Worm (Caenorhabditis elegans) whole organism, early embryonic: ENCODE results near the gene dct-18.

ENCODE experiments used
- B0310.2 ChIP-seq: sonication (generic microtip); optimal IDR thresholded peaks from 2 replicates; lab custom pipeline; 2016; ENCODE audit warnings: mild to moderate bottlenecking, missing genetic modification characterization, missing compliant biosample characterization
- F13C5.2 ChIP-seq: sonication (generic microtip); optimal IDR thresholded peaks from 2 replicates; lab custom pipeline; 2017; ENCODE audit warnings: mild to moderate bottlenecking, missing genetic modification characterization, inconsistent platforms, missing compliant biosample characterization
- aly-1 ChIP-seq: sonication (generic microtip); optimal IDR thresholded peaks from 2 replicates; lab custom pipeline; 2016; ENCODE audit warnings: missing genetic modification characterization, missing compliant biosample characterization
- ama-1 ChIP-seq: fragments of 150-350 bp; optimal IDR thresholded peaks from 2 replicates; lab custom pipeline; 2014
- ceh-13 ChIP-seq: fragments of 200-800 bp; sonication (Bioruptor generic); optimal IDR thresholded peaks from 2 replicates; lab custom pipeline; 2018; ENCODE audit warnings: mild to moderate bottlenecking, missing genetic modification characterization, missing compliant biosample characterization
- ceh-36 ChIP-seq: sonication (generic microtip); optimal IDR thresholded peaks from 2 replicates; lab custom pipeline; 2016; ENCODE audit warnings: missing genetic modification characterization, inconsistent platforms, missing compliant biosample characterization
- ets-7 ChIP-seq: sonication (generic microtip); optimal IDR thresholded peaks from 2 replicates; lab custom pipeline; 2016; ENCODE audit warnings: missing genotype, missing genetic modification characterization, missing compliant biosample characterization
- flt-1 ChIP-seq: fragments of 200-800 bp; sonication (Bioruptor generic); IDR thresholded peaks from 2 replicates; pipeline ENCODE4 v1.3.6; 2022; ENCODE audit warnings: missing genetic modification characterization, missing compliant biosample characterization
- hmbx-1 ChIP-seq: sonication (generic microtip); optimal IDR thresholded peaks from 2 replicates; lab custom pipeline; 2016; ENCODE audit warnings: mild to moderate bottlenecking, missing genetic modification characterization, missing compliant biosample characterization
- hmg-4 ChIP-seq: fragments of 200-800 bp; sonication (Bioruptor generic); optimal IDR thresholded peaks from 2 replicates; lab custom pipeline; 2018; ENCODE audit warnings: mild to moderate bottlenecking, missing genetic modification characterization, missing compliant biosample characterization
- hnd-1 ChIP-seq: sonication (generic microtip); optimal IDR thresholded peaks from 2 replicates; lab custom pipeline; 2016; ENCODE audit warnings: missing genetic modification characterization, missing compliant biosample characterization
- pes-1 ChIP-seq: fragments of 200-800 bp; sonication (Bioruptor generic); IDR thresholded peaks from 2 replicates; pipeline ENCODE4 v1.3.6; 2022; ENCODE audit warnings: missing genetic modification reagents, missing genetic modification characterization, missing compliant biosample characterization
- scrt-1 ChIP-seq: fragments of 200-800 bp; sonication (Bioruptor generic); IDR thresholded peaks from 2 replicates; pipeline ENCODE4 v1.3.6; 2022; ENCODE audit warnings: missing genetic modification characterization, missing compliant biosample characterization
- sea-1 ChIP-seq: fragments of 200-800 bp; sonication (Bioruptor generic); conservative IDR thresholded peaks from 2 replicates; pipeline ENCODE4 v1.3.6; 2022; ENCODE audit warnings: missing genetic modification characterization, missing compliant biosample characterization
- tbx-11 ChIP-seq: fragments of 200-800 bp; sonication (Bioruptor generic); IDR thresholded peaks from 2 replicates; pipeline ENCODE4 v1.3.6; 2022; ENCODE audit warnings: missing genetic modification characterization, missing compliant biosample characterization
- tbx-37 ChIP-seq: fragments of 200-800 bp; sonication (Bioruptor generic); conservative IDR thresholded peaks from 2 replicates; pipeline ENCODE4 v1.3.6; 2022; ENCODE audit warnings: missing genetic modification reagents, missing genetic modification characterization, missing compliant biosample characterization
- tra-4 ChIP-seq: sonication (generic microtip); optimal IDR thresholded peaks from 2 replicates; lab custom pipeline; 2017; ENCODE audit warnings: missing genetic modification characterization, missing compliant biosample characterization

The dct-18 gene

ce11 chrII:12923225-12923624 lies 8.4 kb upstream of the dct-18 start:
- TF ChIP-seq flt-1 (no peak), tra-4 (tag; lab: Kevin White, UChicago) (no peak), ets-7 (no peak), tbx-11 (GFP tag; lab: Robert Waterston, UW) (no peak), hmbx-1 (tag; lab: Kevin White, UChicago) (no peak), B0310.2 (tag; lab: Kevin White, UChicago) (no peak), tbx-37 (no peak), pes-1 (GFP tag; lab: Robert Waterston, UW) (no peak), F13C5.2 (tag; lab: Kevin White, UChicago) (no peak), ceh-36 (tag; lab: Kevin White, UChicago) (no peak), scrt-1 (no peak), hmg-4 (GFP tag; lab: Kevin White, UChicago) (no peak)

ce11 chrII:12925551-12925950 lies 6.1 kb upstream of the dct-18 start, which contains the start of gene F58G1.8:
TSS of gene F58G1.8 (minus strand) at chrII:12925651.
- no peak for TF ChIP-seq B0310.2 (tag; lab: Kevin White, UChicago)
- TF ChIP-seq aly-1, result no peak
- TF ChIP-seq hnd-1, result no peak
- no peak for TF ChIP-seq hmg-4 (GFP tag; lab: Kevin White, UChicago)
- no peak for TF ChIP-seq tbx-37
- TF ChIP-seq scrt-1, result no peak

- TF ChIP-seq ceh-36 (tag; lab: Kevin White, UChicago) (no peak), flt-1 (no peak), hmbx-1 (tag; lab: Kevin White, UChicago) (no peak), tbx-37 (no peak), sea-1 (GFP tag; lab: Robert Waterston, UW) (no peak), B0310.2 (tag; lab: Kevin White, UChicago) (no peak), scrt-1 (no peak), F13C5.2 (tag; lab: Kevin White, UChicago) (no peak), pes-1 (GFP tag; lab: Robert Waterston, UW) (no peak)
These were observed 3.4 kb upstream of the dct-18 start, which contains the start of gene F58G1.3 for ce11 chrII:12928241-12928640. TSS of gene F58G1.3 (minus strand) at chrII:12928341.

- TF ChIP-seq ets-7, result no peak
- TF ChIP-seq flt-1, result no peak
- TF ChIP-seq tra-4 (tag; lab: Kevin White, UChicago), result no peak
- TF ChIP-seq ceh-13 (GFP tag; lab: Kevin White, UChicago), result no peak
- TF ChIP-seq B0310.2 (tag; lab: Kevin White, UChicago), result no peak
- no peak for TF ChIP-seq tbx-37
- TF ChIP-seq sea-1 (GFP tag; lab: Robert Waterston, UW), result no peak
- TF ChIP-seq hmg-4 (GFP tag; lab: Kevin White, UChicago), result no peak
- no peak for TF ChIP-seq F13C5.2 (tag; lab: Kevin White, UChicago)
- no peak for TF ChIP-seq hnd-1
- TF ChIP-seq pes-1 (GFP tag; lab: Robert Waterston, UW), result no peak
- no peak for TF ChIP-seq ama-1 (lab: Kevin White, UChicago)
- no peak for TF ChIP-seq ceh-36 (tag; lab: Kevin White, UChicago)
- no peak for TF ChIP-seq aly-1
- no peak for TF ChIP-seq tbx-11 (GFP tag; lab: Robert Waterston, UW)
- TF ChIP-seq scrt-1, result no peak
These were observed 1.5 kb upstream of the dct-18 start for ce11 chrII:12930138-12930537.

- TF ChIP-seq hnd-1 (no peak), sea-1 (GFP tag; lab: Robert Waterston, UW) (no peak), B0310.2 (tag; lab: Kevin White, UChicago) (no peak), F13C5.2 (tag; lab: Kevin White, UChicago) (no peak), hmbx-1 (tag; lab: Kevin White, UChicago) (no peak), tbx-11 (GFP tag; lab: Robert Waterston, UW) (no peak), scrt-1 (no peak), ama-1 (lab: Kevin White, UChicago) (no peak), pes-1 (GFP tag; lab: Robert Waterston, UW) (no peak), hmg-4 (GFP tag; lab: Kevin White, UChicago) (no peak), aly-1 (no peak), tra-4 (tag; lab: Kevin White, UChicago) (no peak), flt-1 (no peak), ceh-36 (tag; lab: Kevin White, UChicago) (no peak)
These were observed 3.6 kb downstream of the dct-18 start, which contains the start of gene lips-9 for ce11 chrII:12935259-12935658. TSS of gene lips-9 (minus strand) at chrII:12935359.

- no peak for TF ChIP-seq tbx-11 (GFP tag; lab: Robert Waterston, UW)
- TF ChIP-seq tbx-37, result no peak
- no peak for TF ChIP-seq hmg-4 (GFP tag; lab: Kevin White, UChicago)
- TF ChIP-seq hmbx-1 (tag; lab: Kevin White, UChicago), result no peak
- TF ChIP-seq ama-1 (lab: Kevin White, UChicago), result no peak
- TF ChIP-seq aly-1, result no peak
- no peak for TF ChIP-seq ets-7
- no peak for TF ChIP-seq hnd-1
- TF ChIP-seq sea-1 (GFP tag; lab: Robert Waterston, UW), result no peak
- TF ChIP-seq scrt-1, result no peak
- no peak for TF ChIP-seq ceh-13 (GFP tag; lab: Kevin White, UChicago)
- no peak for TF ChIP-seq pes-1 (GFP tag; lab: Robert Waterston, UW)
- TF ChIP-seq F13C5.2 (tag; lab: Kevin White, UChicago), result no peak
- no peak for TF ChIP-seq B0310.2 (tag; lab: Kevin White, UChicago)
- no peak for TF ChIP-seq tra-4 (tag; lab: Kevin White, UChicago)
- no peak for TF ChIP-seq ceh-36 (tag; lab: Kevin White, UChicago)
- TF ChIP-seq flt-1, result no peak
These were observed 7.5 kb downstream of the dct-18 start for ce11 chrII:12939161-12939560.

ce11 chrII:12939801-12940200 lies 8.1 kb downstream of the dct-18 start, which contains the start of gene arrd-10:
TSS of gene arrd-10 (plus strand) at chrII:12940101.
- TF ChIP-seq tbx-11 (GFP tag; lab: Robert Waterston, UW), result no peak
- no peak for TF ChIP-seq F13C5.2 (tag; lab: Kevin White, UChicago)
- TF ChIP-seq scrt-1, result no peak
- no peak for TF ChIP-seq tra-4 (tag; lab: Kevin White, UChicago)
- TF ChIP-seq flt-1, result no peak
- no peak for TF ChIP-seq ama-1 (lab: Kevin White, UChicago)
- TF ChIP-seq sea-1 (GFP tag; lab: Robert Waterston, UW), result no peak
- TF ChIP-seq ceh-36 (tag; lab: Kevin White, UChicago), result no peak
- TF ChIP-seq hmg-4 (GFP tag; lab: Kevin White, UChicago), result no peak
- TF ChIP-seq pes-1 (GFP tag; lab: Robert Waterston, UW), result no peak
- TF ChIP-seq B0310.2 (tag; lab: Kevin White, UChicago), result no peak
- no peak for TF ChIP-seq tbx-37
- TF ChIP-seq hnd-1, result no peak
- no peak for TF ChIP-seq ceh-13 (GFP tag; lab: Kevin White, UChicago)
- no peak for TF ChIP-seq ets-7
- no peak for TF ChIP-seq aly-1
- TF ChIP-seq hmbx-1 (tag; lab: Kevin White, UChicago), result no peak
